Fruit fly (Drosophila melanogaster): ENCODE measurements around the gene CG33159.

dm6 chr3L:3162584-3162983 is 41.7 kb downstream of the CG33159 start:
- TF ChIP-seq Lim3 (GFP tag; IDR thresholded peaks at IDR 0.05) (no peak), CG31388 (GFP tag; optimal IDR thresholded peaks at IDR 0.05) (no peak), CG6813 (GFP tag; optimal IDR thresholded peaks at IDR 0.05) (no peak), CG11093 (GFP tag; IDR thresholded peaks at IDR 0.05) (no peak), trem (tag; optimal IDR thresholded peaks at IDR 0.05) (no peak), CG8478 (optimal IDR thresholded peaks at IDR 0.05) (no peak), CG9817 (tag; optimal IDR thresholded peaks at IDR 0.05) (no peak), inv (GFP tag; IDR thresholded peaks at IDR 0.05; ENCODE audit: partially characterized antibody) (no peak), CG6175 (GFP tag; IDR thresholded peaks at IDR 0.05) (no peak), E2f1 (GFP tag; IDR thresholded peaks at IDR 0.05) (no peak), fd64A (GFP tag; optimal IDR thresholded peaks at IDR 0.05) (no peak)
